Worm (Caenorhabditis elegans): ENCODE data around the gene T05C12.11.

The T05C12.11 gene

ce11 chrII:8141135-8141534 is 29.1 kb downstream of the T05C12.11 start:
- TF ChIP-seq atf-7 (tag; optimal IDR thresholded peaks at IDR 0.05) = no peak
- peak; percentile 15 for TF ChIP-seq tbp1 (GFP tag; optimal IDR thresholded peaks at IDR 0.05)
- no peak for TF ChIP-seq F55B11.4 (tag; optimal IDR thresholded peaks at IDR 0.05; ENCODE audit: borderline replicate concordance, insufficient read depth)
- no peak for TF ChIP-seq mel-28 (tag; optimal IDR thresholded peaks at IDR 0.05; ENCODE audit: borderline replicate concordance)
- TF ChIP-seq aptf-2 (GFP tag; conservative IDR thresholded peaks at IDR 0.05) = no peak
- TF ChIP-seq lin-26 (GFP tag; IDR thresholded peaks at IDR 0.05) = no peak
- TF ChIP-seq B0336.3 (GFP tag; IDR thresholded peaks at IDR 0.05) = peak; percentile 66; the same call in 1 of the 2 replicates
- no peak for TF ChIP-seq nhr-179 (tag; optimal IDR thresholded peaks at IDR 0.05)
- no peak for TF ChIP-seq ceh-27 (GFP tag; optimal IDR thresholded peaks at IDR 0.05)
- TF ChIP-seq let-526 (GFP tag; IDR thresholded peaks at IDR 0.05) = no peak
- TF ChIP-seq die-1 (tag; optimal IDR thresholded peaks at IDR 0.05) = peak; percentile 16
- no peak for TF ChIP-seq F33H1.4 (GFP tag; IDR thresholded peaks at IDR 0.05)
- TF ChIP-seq hmg-20 (GFP tag; IDR thresholded peaks at IDR 0.05) = no peak
- no peak for TF ChIP-seq snpc-4 (GFP tag; optimal IDR thresholded peaks at IDR 0.05)
- TF ChIP-seq snpc-4 (tag; optimal IDR thresholded peaks at IDR 0.05) = peak in 1 of 4 experiments; percentile 3
- TF ChIP-seq zfh-2 (GFP tag; conservative IDR thresholded peaks at IDR 0.05) = no peak
- TF ChIP-seq D2030.7 (GFP tag; IDR thresholded peaks at IDR 0.05) = 0 out of 2 replicates have a peak, but pooled peaks have one; percentile 28
- peak; percentile 19 for TF ChIP-seq snpc-3.4 (tag; optimal IDR thresholded peaks at IDR 0.05)
- no peak for TF ChIP-seq ztf-28 (GFP tag; IDR thresholded peaks at IDR 0.05)
- TF ChIP-seq attf-3 (GFP tag; conservative IDR thresholded peaks at IDR 0.05) = no peak
- TF ChIP-seq somi-1 (GFP tag; optimal IDR thresholded peaks at IDR 0.05) = no peak
- TF ChIP-seq ztf-18 (tag; optimal IDR thresholded peaks at IDR 0.05) = no peak
- no peak for TF ChIP-seq F57A8.1 (GFP tag; optimal IDR thresholded peaks at IDR 0.05)
- TF ChIP-seq attf-5 (GFP tag; optimal IDR thresholded peaks at IDR 0.05) = no peak
- no peak for TF ChIP-seq dpff-1 (tag; optimal IDR thresholded peaks at IDR 0.05)
- TF ChIP-seq hlh-26 (GFP tag; conservative IDR thresholded peaks at IDR 0.05) = no peak
- TF ChIP-seq nfya-1 (tag; optimal IDR thresholded peaks at IDR 0.05; ENCODE audit: borderline replicate concordance, insufficient read depth) = no peak
- no peak for TF ChIP-seq Y95B8A.8 (GFP tag; IDR thresholded peaks at IDR 0.05)
- TF ChIP-seq hmg-1.2 (GFP tag; IDR thresholded peaks at IDR 0.05) = no peak
- TF ChIP-seq lin-54 (GFP tag; optimal IDR thresholded peaks at IDR 0.05) = no peak
- TF ChIP-seq ccch-3 (GFP tag; optimal IDR thresholded peaks at IDR 0.05) = no peak
- no peak for TF ChIP-seq lin-35 (GFP tag; optimal IDR thresholded peaks at IDR 0.05)
- no peak for TF ChIP-seq hlh-12 (tag; optimal IDR thresholded peaks at IDR 0.05)
- no peak for TF ChIP-seq rcor-1 (GFP tag; IDR thresholded peaks at IDR 0.05)
- TF ChIP-seq cebp-1 (GFP tag; IDR thresholded peaks at IDR 0.05) = no peak
- TF ChIP-seq cebp-1 (tag; optimal IDR thresholded peaks at IDR 0.05) = peak; percentile 41
- no peak for TF ChIP-seq snpc-1.1 (tag; optimal IDR thresholded peaks at IDR 0.05; ENCODE audit: insufficient read depth)
- TF ChIP-seq unc-62 (GFP tag; optimal IDR thresholded peaks at IDR 0.05) = no peak
- no peak for TF ChIP-seq sptf-2 (GFP tag; optimal IDR thresholded peaks at IDR 0.05)
- TF ChIP-seq K11D2.4 (GFP tag; IDR thresholded peaks at IDR 0.05) = no peak
- TF ChIP-seq nhr-27 (tag; optimal IDR thresholded peaks at IDR 0.05) = peak; percentile 11
- no peak for TF ChIP-seq Y56A3A.18 (GFP tag; IDR thresholded peaks at IDR 0.05)
- TF ChIP-seq F49E8.2 (tag; optimal IDR thresholded peaks at IDR 0.05; ENCODE audit: insufficient read depth) = no peak
- no peak for TF ChIP-seq T07F8.4 (tag; optimal IDR thresholded peaks at IDR 0.05)
- 0 out of 2 replicates have a peak, but pooled peaks have one; percentile 7 for TF ChIP-seq B0019.2 (GFP tag; conservative IDR thresholded peaks at IDR 0.05)
- TF ChIP-seq sea-2 (GFP tag; IDR thresholded peaks at IDR 0.05) = no peak
- no peak for TF ChIP-seq xnd-1 (tag; optimal IDR thresholded peaks at IDR 0.05)
- TF ChIP-seq egl-44 (GFP tag; IDR thresholded peaks at IDR 0.05) = no peak
- TF ChIP-seq efl-1 (GFP tag; optimal IDR thresholded peaks at IDR 0.05) = no peak
